Fruit fly (Drosophila melanogaster): Measurements from ENCODE around the gene stai.

The stai gene

DNA sequence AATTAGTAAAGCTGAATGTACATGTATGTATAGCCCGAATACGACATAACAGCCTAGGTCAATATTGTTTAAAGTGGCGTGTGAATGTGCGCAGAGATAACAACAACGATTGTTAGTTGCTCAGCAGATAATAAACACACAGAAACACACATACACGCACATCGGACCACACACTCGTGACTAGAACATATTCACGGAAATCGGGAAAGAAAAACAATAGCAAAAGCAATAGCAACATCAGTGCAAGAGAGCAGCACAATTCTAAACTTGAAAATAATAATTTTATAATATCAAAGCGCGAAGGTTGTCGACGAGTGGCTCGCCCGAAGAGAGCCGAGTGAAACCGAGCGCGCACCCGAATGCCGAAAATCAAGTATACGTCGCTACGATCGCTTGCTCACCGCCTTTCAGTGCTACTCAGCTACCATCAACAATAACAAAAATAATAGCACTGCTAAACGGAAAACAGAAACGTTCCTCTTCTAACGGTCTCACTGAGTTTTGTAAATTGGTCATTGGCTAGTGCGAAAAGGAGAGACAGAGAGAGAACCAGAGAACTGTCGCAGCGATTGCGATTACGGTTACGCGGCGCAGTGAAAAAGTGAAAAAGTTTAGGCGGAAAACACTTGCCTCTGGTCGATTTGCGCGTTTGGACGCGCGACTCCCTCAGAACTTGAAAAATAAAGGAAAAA, 17.1 kb upstream of the stai start (continued):
- peak; percentile 53 for TF ChIP-seq CG13296 (GFP tag; optimal IDR thresholded peaks at IDR 0.05)
- peak in 1 of 2 experiments; percentile 88 for TF ChIP-seq eve (GFP tag; optimal IDR thresholded peaks at IDR 0.05)
- no peak for TF ChIP-seq en (GFP tag; optimal IDR thresholded peaks at IDR 0.05)
- no peak for TF ChIP-seq Chrac-16 (GFP tag; optimal IDR thresholded peaks at IDR 0.05)

DNA sequence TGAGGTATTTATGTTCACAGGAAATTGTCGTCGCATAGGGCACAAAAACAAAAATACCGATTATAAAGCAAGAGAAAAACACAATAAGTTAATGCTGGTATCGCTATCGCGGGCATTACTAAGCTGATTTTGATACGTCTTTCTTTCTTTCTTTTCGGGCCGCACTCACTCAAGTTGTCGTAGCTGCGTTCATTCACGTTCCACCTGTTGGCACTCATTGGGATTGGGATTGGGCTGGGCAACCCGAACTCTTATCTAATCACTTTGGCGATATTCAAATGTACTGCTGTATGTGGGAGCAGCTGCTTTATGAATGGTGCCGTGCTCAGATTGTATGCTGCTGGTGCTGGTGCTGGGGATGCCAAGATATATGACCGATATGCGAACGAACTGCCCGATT, 15.5 kb upstream of the stai start:
- peak; percentile 26; the same call in 1 of the 2 replicates for TF ChIP-seq Adf1 (GFP tag; IDR thresholded peaks at IDR 0.05)
- no peak for TF ChIP-seq CG8388 (GFP tag; optimal IDR thresholded peaks at IDR 0.05)
- no peak for TF ChIP-seq Six4 (GFP tag; optimal IDR thresholded peaks at IDR 0.05)
- TF ChIP-seq sug (tag; optimal IDR thresholded peaks at IDR 0.05) = peak; percentile 63
- TF ChIP-seq sens (GFP tag) = no peak
- peak; percentile 7 for TF ChIP-seq Hey (tag; optimal IDR thresholded peaks at IDR 0.05)
- TF ChIP-seq CG8290 (GFP tag; optimal IDR thresholded peaks at IDR 0.05) = no peak
- TF ChIP-seq CG8290 (tag; optimal IDR thresholded peaks at IDR 0.05) = peak in 1 of 2 experiments; percentile 2
- TF ChIP-seq CG6175 (GFP tag; IDR thresholded peaks at IDR 0.05) = 0 out of 3 replicates have a peak, but pooled peaks have one; percentile 15
- peak; percentile 53 for TF ChIP-seq sd (tag; optimal IDR thresholded peaks at IDR 0.05)
- peak; percentile 51; the same call in 1 of the 2 replicates for TF ChIP-seq GATAe (GFP tag; conservative IDR thresholded peaks at IDR 0.05)
- TF ChIP-seq mirr (GFP tag; optimal IDR thresholded peaks at IDR 0.05) = peak; percentile 85
- no peak for TF ChIP-seq CG4360 (GFP tag; IDR thresholded peaks at IDR 0.05)
- peak; percentile 38 for TF ChIP-seq MTF-1 (GFP tag; optimal IDR thresholded peaks at IDR 0.05; ENCODE audit: borderline replicate concordance)
- no peak for TF ChIP-seq Myb (GFP tag; optimal IDR thresholded peaks at IDR 0.05)
- TF ChIP-seq Deaf1 (tag; optimal IDR thresholded peaks at IDR 0.05) = peak; percentile 17
- peak; percentile 67 for TF ChIP-seq cwo (GFP tag; optimal IDR thresholded peaks at IDR 0.05)
- TF ChIP-seq Med (GFP tag) = peak; percentile 63
- peak; percentile 91 for TF ChIP-seq CG2199 (GFP tag; IDR thresholded peaks at IDR 0.05)
- TF ChIP-seq CG34376 (GFP tag; optimal IDR thresholded peaks at IDR 0.05) = peak; percentile 63
- peak; percentile 91 for TF ChIP-seq exex (tag; optimal IDR thresholded peaks at IDR 0.05)
- no peak for TF ChIP-seq Ssrp (tag; optimal IDR thresholded peaks at IDR 0.05)
- TF ChIP-seq CG10543 (GFP tag; optimal IDR thresholded peaks at IDR 0.05) = peak; percentile 9
- no peak for TF ChIP-seq CG8924 (tag; optimal IDR thresholded peaks at IDR 0.05)
- peak; percentile 19 for TF ChIP-seq CG18599 (GFP tag; optimal IDR thresholded peaks at IDR 0.05)
- no peak for TF ChIP-seq pfk (GFP tag; optimal IDR thresholded peaks at IDR 0.05)

DNA sequence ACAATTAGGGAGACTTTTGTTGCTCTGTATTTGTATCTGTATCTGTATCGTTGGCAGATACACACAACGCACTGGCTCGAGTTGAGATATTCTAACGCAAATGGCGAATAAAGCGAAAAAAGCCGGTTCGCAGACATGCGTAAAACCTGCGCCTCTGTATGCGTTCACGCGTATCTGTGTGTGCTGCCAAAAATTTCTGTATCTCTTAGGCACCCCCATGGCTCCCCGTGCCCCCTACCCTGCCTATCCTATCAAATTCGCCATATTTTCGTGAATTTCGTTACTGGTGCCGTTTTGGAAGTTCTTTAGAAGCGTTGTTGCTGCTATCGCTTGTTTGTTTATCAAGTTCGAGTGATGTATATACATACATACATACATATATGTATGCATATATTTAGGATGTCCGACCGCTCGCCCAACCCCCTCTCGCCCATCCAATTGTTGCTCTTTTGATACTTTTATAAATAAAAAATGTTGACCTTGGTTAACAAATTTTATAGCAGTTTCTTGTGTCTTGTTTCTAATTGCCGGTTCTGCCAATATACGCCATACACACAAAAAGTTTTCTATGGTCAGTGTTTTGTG, 14.4 kb upstream of the stai start:
- TF ChIP-seq Xbp1 (GFP tag; optimal IDR thresholded peaks at IDR 0.05) (no peak), Fer1 (GFP tag; optimal IDR thresholded peaks at IDR 0.05) (peak; percentile 31), CG6175 (GFP tag; IDR thresholded peaks at IDR 0.05) (0 out of 3 replicates have a peak, but pooled peaks have one; percentile 34), CG12236 (GFP tag; optimal IDR thresholded peaks at IDR 0.05) (no peak), lab (GFP tag; optimal IDR thresholded peaks at IDR 0.05) (peak; percentile 24), rib (GFP tag; IDR thresholded peaks at IDR 0.05) (peak; percentile 98), CG10274 (GFP tag; optimal IDR thresholded peaks at IDR 0.05) (no peak), CG13894 (tag; optimal IDR thresholded peaks at IDR 0.05) (peak; percentile 96), lbe (GFP tag; optimal IDR thresholded peaks at IDR 0.05) (peak; percentile 3), CG42726 (GFP tag; IDR thresholded peaks at IDR 0.05; ENCODE audit: partially characterized antibody) (peak; percentile 71), CG34224 (GFP tag; IDR thresholded peaks at IDR 0.05; ENCODE audit: partially characterized antibody) (no peak), Hmr (GFP tag; optimal IDR thresholded peaks at IDR 0.05) (peak; percentile 40), Atf6 (GFP tag; IDR thresholded peaks at IDR 0.05) (peak; percentile 13; the same call in 1 of the 2 replicates), CG14860 (GFP tag; IDR thresholded peaks at IDR 0.05; ENCODE audit: partially characterized antibody) (no peak), Chrac-16 (GFP tag; optimal IDR thresholded peaks at IDR 0.05) (no peak), schlank (tag; optimal IDR thresholded peaks at IDR 0.05) (peak; percentile 18), CG12155 (GFP tag; optimal IDR thresholded peaks at IDR 0.05) (peak; percentile 23), gro (GFP tag; optimal IDR thresholded peaks at IDR 0.05) (no peak), Dbx (GFP tag; IDR thresholded peaks at IDR 0.05) (peak; percentile 50; the same call in 2 of the 3 replicates)

All from whole organism, embryonic.